Worm (Caenorhabditis elegans) whole organism, L4 larva: ENCODE measurements around the gene lido-5.
A peak's percentile ranks its signal among the peaks of the same experiment; 100 is the strongest.

Experiments
- Y105C5A.15 ChIP-seq: fragments of 200-800 bp; sonication (Bioruptor generic); IDR thresholded peaks from 2 replicates; pipeline ENCODE4 v1.3.6; 2022; ENCODE audit warnings: missing genetic modification characterization, missing compliant biosample characterization
- Y5F2A.4 ChIP-seq: fragments of 200-800 bp; sonication (Bioruptor generic); optimal IDR thresholded peaks from 2 replicates; lab custom pipeline; 2018; ENCODE audit warnings: mild to moderate bottlenecking, missing genetic modification characterization, missing compliant biosample characterization
- ZK337.2 ChIP-seq: fragments of 200-800 bp; sonication (Bioruptor generic); IDR thresholded peaks from 2 replicates; pipeline ENCODE4 v1.3.6; 2022; ENCODE audit warnings: missing genetic modification reagents, missing genetic modification characterization, missing compliant biosample characterization
- aha-1 ChIP-seq: fragments of 150-350 bp; peaks from one replicate; lab custom pipeline; 2014; ENCODE audit warnings: missing biosample characterization, missing genetic modification characterization
- arid-1 ChIP-seq: fragments of 200-800 bp; sonication (Bioruptor generic); conservative IDR thresholded peaks from 2 replicates; pipeline ENCODE4 v1.3.6; 2022; ENCODE audit warnings: missing genetic modification reagents, missing genetic modification characterization, missing compliant biosample characterization
- ceh-20 ChIP-seq: fragments of 200-800 bp; sonication (Bioruptor generic); IDR thresholded peaks from 2 replicates; pipeline ENCODE4 v1.3.6; 2022; ENCODE audit warnings: missing genetic modification reagents, missing genetic modification characterization, missing compliant biosample characterization
- ceh-32 ChIP-seq: sonication (generic microtip); optimal IDR thresholded peaks from 2 replicates; lab custom pipeline; 2016; ENCODE audit warnings: mild to moderate bottlenecking, missing genetic modification characterization, missing compliant biosample characterization; ENCODE audit not compliant: poor library complexity
- ceh-82 ChIP-seq: sonication (generic microtip); optimal IDR thresholded peaks from 2 replicates; lab custom pipeline; 2017; ENCODE audit warnings: missing biosample characterization, missing genetic modification characterization
- ctbp-1 ChIP-seq: fragments of 200-800 bp; sonication (Bioruptor generic); IDR thresholded peaks from 2 replicates; pipeline ENCODE4 v1.3.6; 2022; ENCODE audit warnings: missing genetic modification reagents, missing genetic modification characterization, missing compliant biosample characterization
- daf-12 ChIP-seq: fragments of 150-350 bp; optimal IDR thresholded peaks from 2 replicates; lab custom pipeline; 2014; ENCODE audit warnings: missing biosample characterization, missing genetic modification reagents, missing genetic modification characterization
- daf-16 ChIP-seq, 3 experiments: sonication (generic microtip); optimal IDR thresholded peaks; 2 replicates each; lab custom pipeline; 2016 to 2017; ENCODE audit warnings: missing genetic modification characterization in 3 of 3, missing genetic modification reagents in 3 of 3, mild to moderate bottlenecking in 2 of 3, missing compliant biosample characterization in 2 of 3, missing biosample characterization in 1 of 3, moderate library complexity in 1 of 3
- dmd-6 ChIP-seq: fragments of 200-800 bp; sonication (Bioruptor generic); IDR thresholded peaks from 2 replicates; pipeline ENCODE4 v1.3.6; 2022; ENCODE audit warnings: missing genetic modification reagents, missing genetic modification characterization, missing compliant biosample characterization
- dpl-1 ChIP-seq: fragments of 150-350 bp; optimal IDR thresholded peaks from 2 replicates; lab custom pipeline; 2014; ENCODE audit warnings: missing biosample characterization, missing genetic modification reagents, missing genetic modification characterization
- duxl-1 ChIP-seq: sonication (generic microtip); optimal IDR thresholded peaks from 2 replicates; lab custom pipeline; 2016; ENCODE audit warnings: mild to moderate bottlenecking, missing genetic modification characterization, moderate library complexity, missing compliant biosample characterization; ENCODE audit not compliant: poor library complexity
- dve-1 ChIP-seq: sonication (generic microtip); optimal IDR thresholded peaks from 2 replicates; lab custom pipeline; 2017; ENCODE audit warnings: antibody characterized with exemption, mild to moderate bottlenecking, missing genetic modification characterization, missing compliant biosample characterization; ENCODE audit not compliant: insufficient read depth
- hlh-11 ChIP-seq: fragments of 200-800 bp; sonication (Bioruptor generic); optimal IDR thresholded peaks from 2 replicates; lab custom pipeline; 2018; ENCODE audit warnings: mild to moderate bottlenecking, missing genetic modification characterization, missing compliant biosample characterization
- hlh-30 ChIP-seq: sonication (generic microtip); optimal IDR thresholded peaks from 2 replicates; lab custom pipeline; 2017; ENCODE audit warnings: antibody characterized with exemption, mild to moderate bottlenecking, missing genetic modification characterization, missing compliant biosample characterization; ENCODE audit not compliant: insufficient read depth
- lim-7 ChIP-seq: fragments of 200-800 bp; sonication (Bioruptor generic); IDR thresholded peaks from 2 replicates; pipeline ENCODE4 v1.3.6; 2022; ENCODE audit warnings: missing genetic modification characterization, missing compliant biosample characterization
- lin-1 ChIP-seq: fragments of 200-800 bp; sonication (Bioruptor generic); IDR thresholded peaks from 2 replicates; pipeline ENCODE4 v1.3.6; 2022; ENCODE audit warnings: missing genetic modification reagents, missing genetic modification characterization, missing compliant biosample characterization
- lin-15B ChIP-seq: fragments of 150-350 bp; sonication (generic microtip); optimal IDR thresholded peaks from 3 replicates; lab custom pipeline; 2014; ENCODE audit warnings: missing biosample characterization, missing genetic modification characterization
- lin-38 ChIP-seq: fragments of 200-800 bp; sonication (Bioruptor generic); IDR thresholded peaks from 2 replicates; pipeline ENCODE4 v1.3.6; 2022; ENCODE audit warnings: missing genetic modification reagents, missing genetic modification characterization, missing compliant biosample characterization
- lir-3 ChIP-seq: sonication (generic microtip); optimal IDR thresholded peaks from 2 replicates; lab custom pipeline; 2016; ENCODE audit warnings: mild to moderate bottlenecking, missing genetic modification characterization, missing compliant biosample characterization
- mdt-29 ChIP-seq: fragments of 200-800 bp; sonication (Bioruptor generic); IDR thresholded peaks from 2 replicates; pipeline ENCODE4 v1.3.6; 2022; ENCODE audit warnings: missing genetic modification reagents, missing genetic modification characterization, missing compliant biosample characterization
- mep-1 ChIP-seq: fragments of 150-350 bp; sonication (generic microtip); optimal IDR thresholded peaks from 3 replicates; lab custom pipeline; 2014; ENCODE audit warnings: missing biosample characterization, missing genetic modification characterization
- nhr-10 ChIP-seq: fragments of 150-350 bp; optimal IDR thresholded peaks from 2 replicates; lab custom pipeline; 2014; ENCODE audit warnings: missing biosample characterization, missing genetic modification characterization
- nhr-102 ChIP-seq: sonication (generic microtip); optimal IDR thresholded peaks from 2 replicates; lab custom pipeline; 2016; ENCODE audit warnings: mild to moderate bottlenecking, missing genetic modification characterization, moderate library complexity, missing compliant biosample characterization
- nhr-28 ChIP-seq: fragments of 150-350 bp; optimal IDR thresholded peaks from 2 replicates; lab custom pipeline; 2014; ENCODE audit warnings: missing biosample characterization, missing genetic modification characterization
- nhr-48 ChIP-seq: sonication (generic microtip); optimal IDR thresholded peaks from 2 replicates; lab custom pipeline; 2016; ENCODE audit warnings: mild to moderate bottlenecking, missing genetic modification characterization, missing compliant biosample characterization
- nhr-6 ChIP-seq: fragments of 150-350 bp; optimal IDR thresholded peaks from 2 replicates; lab custom pipeline; 2014; ENCODE audit warnings: missing biosample characterization, missing genetic modification characterization
- nhr-76 ChIP-seq: fragments of 150-350 bp; optimal IDR thresholded peaks from 2 replicates; lab custom pipeline; 2014; ENCODE audit warnings: missing biosample characterization, missing genetic modification characterization
- pha-4 ChIP-seq, 2 experiments: fragments of 150-350 bp in 1 of 2; fragments of 200-800 bp in 1 of 2; sonication (Bioruptor generic) in 1 of 2; IDR thresholded peaks in 1 of 2; optimal IDR thresholded peaks in 1 of 2; 2 replicates each; pipeline versions ENCODE4 v1.3.6 to Lab custom; 2014 to 2022; ENCODE audit warnings: missing genetic modification characterization in 2 of 2, missing genetic modification reagents in 2 of 2, missing biosample characterization in 1 of 2, missing compliant biosample characterization in 1 of 2
- php-3 ChIP-seq: fragments of 200-800 bp; sonication (Bioruptor generic); IDR thresholded peaks from 2 replicates; pipeline ENCODE4 v1.3.6; 2022; ENCODE audit warnings: missing genetic modification reagents, missing genetic modification characterization, missing compliant biosample characterization
- pqm-1 ChIP-seq: sonication (generic microtip); optimal IDR thresholded peaks from 2 replicates; lab custom pipeline; 2017; ENCODE audit warnings: missing biosample characterization, missing genetic modification characterization
- snpc-4 ChIP-seq: fragments of 150-350 bp; optimal IDR thresholded peaks from 2 replicates; lab custom pipeline; 2014; ENCODE audit warnings: missing biosample characterization, missing genetic modification characterization
- spr-1 ChIP-seq: sonication (generic microtip); optimal IDR thresholded peaks from 2 replicates; lab custom pipeline; 2016; ENCODE audit warnings: mild to moderate bottlenecking, missing genetic modification characterization, missing compliant biosample characterization
- tra-1 ChIP-seq: fragments of 200-800 bp; sonication (Bioruptor generic); IDR thresholded peaks from 2 replicates; pipeline ENCODE4 v1.3.6; 2022; ENCODE audit warnings: missing genetic modification reagents, missing genetic modification characterization, missing compliant biosample characterization
- zfp-2 ChIP-seq: sonication (generic microtip); optimal IDR thresholded peaks from 2 replicates; lab custom pipeline; 2016; ENCODE audit warnings: mild to moderate bottlenecking, missing genetic modification characterization, missing compliant biosample characterization
- ztf-7 ChIP-seq: fragments of 150-350 bp; optimal IDR thresholded peaks from 2 replicates; lab custom pipeline; 2014; ENCODE audit warnings: missing biosample characterization, missing genetic modification characterization

lido-5 gene

ce11 chrX:17146545-17146944 lies 36.1 kb upstream of the lido-5 start (continued):
- TF ChIP-seq lin-38 (no peak), nhr-6 (tag; lab: Kevin White, UChicago) (peak; percentile 99), nhr-28 (tag; lab: Kevin White, UChicago) (peak; percentile 72), ceh-82 (tag; lab: Kevin White, UChicago) (no peak)

ce11 chrX:17140447-17140846 lies 30.0 kb upstream of the lido-5 start:
- peak; percentile 58 for TF ChIP-seq nhr-28 (tag; lab: Kevin White, UChicago)
- no peak for TF ChIP-seq Y5F2A.4
- TF ChIP-seq ceh-82 (tag; lab: Kevin White, UChicago) = no peak
- TF ChIP-seq aha-1 (tag; lab: Kevin White, UChicago) = peak; percentile 89
- TF ChIP-seq lim-7 (GFP tag; lab: Robert Waterston, UW) = no peak
- TF ChIP-seq hlh-11 (tag; lab: Kevin White, UChicago) = peak; percentile 21
- no peak for TF ChIP-seq daf-16 (GFP tag; optimal IDR thresholded peaks at IDR 0.05; lab: Kevin White, UChicago)
- peak; percentile 98 for TF ChIP-seq daf-16 (tag; optimal IDR thresholded peaks at IDR 0.05; lab: Kevin White, UChicago)
- no peak for TF ChIP-seq spr-1 (tag; lab: Kevin White, UChicago)
- peak; percentile 43 for TF ChIP-seq ztf-7
- TF ChIP-seq nhr-48 (tag; lab: Kevin White, UChicago) = no peak
- TF ChIP-seq lin-1 (GFP tag; lab: Robert Waterston, UW) = no peak
- TF ChIP-seq ctbp-1 = no peak
- TF ChIP-seq dve-1 (tag; lab: Kevin White, UChicago) = peak; percentile 28
- peak; percentile 20 for TF ChIP-seq hlh-30 (tag; lab: Kevin White, UChicago)
- TF ChIP-seq mep-1 (tag; lab: Kevin White, UChicago) = peak; percentile 2

ce11 chrX:17139204-17139780 lies 28.8 kb upstream of the lido-5 start:
- no peak for TF ChIP-seq php-3 (GFP tag; lab: Robert Waterston, UW)
- TF ChIP-seq zfp-2 (tag; lab: Kevin White, UChicago) = no peak
- peak; percentile 80 for TF ChIP-seq hlh-11 (tag; lab: Kevin White, UChicago)
- TF ChIP-seq pqm-1 (tag; lab: Kevin White, UChicago) = peak; percentile 60
- TF ChIP-seq hlh-30 (tag; lab: Kevin White, UChicago) = peak; percentile 71
- TF ChIP-seq lin-38 = no peak
- TF ChIP-seq duxl-1 (tag; lab: Kevin White, UChicago) = peak; percentile 9
- no peak for TF ChIP-seq ceh-32 (tag; lab: Kevin White, UChicago)
- TF ChIP-seq tra-1 = 0 out of 2 replicates have a peak, but pooled peaks have one; percentile 29
- TF ChIP-seq snpc-4 (tag; lab: Kevin White, UChicago) = no peak
- peak; percentile 82 for TF ChIP-seq mdt-29 (GFP tag; lab: Robert Waterston, UW)
- TF ChIP-seq dmd-6 (GFP tag; lab: Robert Waterston, UW) = peak; percentile 61
- 0 out of 2 replicates have a peak, but pooled peaks have one; percentile 21 for TF ChIP-seq pha-4 (GFP tag; IDR thresholded peaks at IDR 0.05; lab: Robert Waterston, UW)
- TF ChIP-seq pha-4 (tag; optimal IDR thresholded peaks at IDR 0.05; lab: Kevin White, UChicago) = no peak
- TF ChIP-seq daf-12 (tag; lab: Kevin White, UChicago) = no peak
- no peak for TF ChIP-seq nhr-10
- no peak for TF ChIP-seq arid-1 (GFP tag; lab: Robert Waterston, UW)
- no peak for TF ChIP-seq ceh-20 (GFP tag; lab: Robert Waterston, UW)
- TF ChIP-seq nhr-102 (tag; lab: Kevin White, UChicago) = peak; percentile 25
- no peak for TF ChIP-seq daf-16 (GFP tag; optimal IDR thresholded peaks at IDR 0.05; lab: Kevin White, UChicago)
- peak; percentile 33 for TF ChIP-seq daf-16 (tag; optimal IDR thresholded peaks at IDR 0.05; lab: Kevin White, UChicago)
- peak; percentile 73 for TF ChIP-seq dve-1 (tag; lab: Kevin White, UChicago)
- TF ChIP-seq lir-3 (tag; lab: Kevin White, UChicago) = no peak
- TF ChIP-seq nhr-28 (tag; lab: Kevin White, UChicago) = peak; percentile 12
- no peak for TF ChIP-seq nhr-76 (tag; lab: Kevin White, UChicago)
- no peak for TF ChIP-seq Y105C5A.15
- no peak for TF ChIP-seq ZK337.2
- no peak for TF ChIP-seq dpl-1 (GFP tag; lab: Kevin White, UChicago)
- no peak for TF ChIP-seq mep-1 (tag; lab: Kevin White, UChicago)
- TF ChIP-seq lin-15B (tag; lab: Kevin White, UChicago) = no peak
- peak; percentile 93 for TF ChIP-seq aha-1 (tag; lab: Kevin White, UChicago)
- peak; percentile 38 for TF ChIP-seq nhr-48 (tag; lab: Kevin White, UChicago)
